Worm (Caenorhabditis elegans) whole organism, L3 larva: ENCODE measurements around the gene T07F8.1.

Source experiments
- R02D3.7 ChIP-seq: fragments of 150-350 bp; optimal IDR thresholded peaks from 2 replicates; lab custom pipeline; 2014; ENCODE audit warnings: missing biosample characterization, missing genetic modification characterization
- aly-2 ChIP-seq: fragments of 150-350 bp; optimal IDR thresholded peaks from 2 replicates; lab custom pipeline; 2014; ENCODE audit warnings: missing biosample characterization, missing genetic modification characterization
- ama-1 ChIP-seq: fragments of 150-350 bp; optimal IDR thresholded peaks from 2 replicates; lab custom pipeline; 2018
- elt-2 ChIP-seq: sonication (generic microtip); optimal IDR thresholded peaks from 2 replicates; lab custom pipeline; 2016; ENCODE audit warnings: missing genetic modification reagents, mild to moderate bottlenecking, missing genetic modification characterization, missing compliant biosample characterization
- elt-3 ChIP-seq, 3 experiments: fragments of 150-350 bp in 1 of 3; sonication (generic microtip) in 2 of 3; optimal IDR thresholded peaks; 2 replicates in 2 of 3; 4 replicates in 1 of 3; lab custom pipeline; 2014 to 2017; ENCODE audit warnings: missing biosample characterization in 3 of 3, missing genetic modification characterization in 3 of 3
- mml-1 ChIP-seq: fragments of 150-350 bp; sonication (generic microtip); optimal IDR thresholded peaks from 3 replicates; lab custom pipeline; 2014; ENCODE audit warnings: missing biosample characterization, missing genetic modification characterization
- nhr-11 ChIP-seq: fragments of 150-350 bp; optimal IDR thresholded peaks from 2 replicates; lab custom pipeline; 2014; ENCODE audit warnings: missing biosample characterization, missing genetic modification characterization
- nhr-23 ChIP-seq: fragments of 150-350 bp; optimal IDR thresholded peaks from 2 replicates; lab custom pipeline; 2014; ENCODE audit warnings: missing biosample characterization, missing genetic modification reagents, missing genetic modification characterization
- nhr-237 ChIP-seq: fragments of 150-350 bp; optimal IDR thresholded peaks from 2 replicates; lab custom pipeline; 2014; ENCODE audit warnings: missing biosample characterization, missing genetic modification characterization
- nhr-28 ChIP-seq: fragments of 150-350 bp; optimal IDR thresholded peaks from 2 replicates; lab custom pipeline; 2014; ENCODE audit warnings: missing biosample characterization, missing genetic modification characterization
- pha-4 ChIP-seq: fragments of 150-350 bp; optimal IDR thresholded peaks from 2 replicates; lab custom pipeline; 2014; ENCODE audit warnings: missing biosample characterization, missing genetic modification reagents, missing genetic modification characterization
- unc-39 ChIP-seq: sonication (generic microtip); optimal IDR thresholded peaks from 4 replicates; lab custom pipeline; 2017; ENCODE audit warnings: missing biosample characterization, missing genetic modification characterization

- TF ChIP-seq nhr-237 (tag; lab: Kevin White, UChicago) = no peak
- no peak for TF ChIP-seq pha-4 (tag; lab: Kevin White, UChicago)
- TF ChIP-seq mml-1 (tag; lab: Kevin White, UChicago) = no peak
- TF ChIP-seq elt-2 = no peak
- peak; percentile 50 for TF ChIP-seq nhr-23
- TF ChIP-seq R02D3.7 (tag; lab: Kevin White, UChicago) = no peak
- TF ChIP-seq unc-39 = no peak
- no peak for TF ChIP-seq ama-1 (lab: Kevin White, UChicago)
- TF ChIP-seq aly-2 = no peak
- TF ChIP-seq nhr-11 (tag; lab: Kevin White, UChicago) = no peak
- no peak for TF ChIP-seq nhr-28 (tag; lab: Kevin White, UChicago)
- TF ChIP-seq elt-3 (tag; optimal IDR thresholded peaks at IDR 0.05; lab: Kevin White, UChicago) = no peak
Measured at ce11 chrII:7168712-7169111, 20.5 kb downstream of the T07F8.1 start, which contains the start of gene col-36.
